Worm (Caenorhabditis elegans) whole organism, mixed stage, embryonic: ENCODE measurements around the gene srd-46.

Experiments
- M03D4.4 ChIP-seq: sonication (generic microtip); optimal IDR thresholded peaks from 2 replicates; lab custom pipeline; 2017; ENCODE audit warnings: mild to moderate bottlenecking, missing genetic modification characterization, missing compliant biosample characterization
- bed-3 ChIP-seq: fragments of 200-800 bp; sonication (Bioruptor generic); optimal IDR thresholded peaks from 3 replicates; lab custom pipeline; 2018; ENCODE audit warnings: mild to moderate bottlenecking, missing genetic modification characterization, moderate library complexity, missing compliant biosample characterization
- blmp-1 ChIP-seq: fragments of 150-350 bp; optimal IDR thresholded peaks from 2 replicates; lab custom pipeline; 2014; ENCODE audit warnings: missing biosample characterization, missing genetic modification characterization
- ceh-39 ChIP-seq: fragments of 150-350 bp; optimal IDR thresholded peaks from 2 replicates; lab custom pipeline; 2014; ENCODE audit warnings: missing biosample characterization, missing genetic modification characterization
- ceh-43 ChIP-seq: fragments of 200-800 bp; sonication (Bioruptor generic); optimal IDR thresholded peaks from 2 replicates; lab custom pipeline; 2018; ENCODE audit warnings: mild to moderate bottlenecking, missing genetic modification characterization, moderate library complexity, missing compliant biosample characterization
- ceh-83 ChIP-seq: fragments of 200-800 bp; sonication (Bioruptor generic); optimal IDR thresholded peaks from 2 replicates; lab custom pipeline; 2018; ENCODE audit warnings: mild to moderate bottlenecking, missing genetic modification characterization, missing compliant biosample characterization
- cnd-1 ChIP-seq: fragments of 200-800 bp; sonication (Bioruptor generic); optimal IDR thresholded peaks from 2 replicates; lab custom pipeline; 2018; ENCODE audit warnings: mild to moderate bottlenecking, missing genetic modification characterization, missing compliant biosample characterization
- drap-1 ChIP-seq: fragments of 200-800 bp; sonication (Bioruptor generic); optimal IDR thresholded peaks from 3 replicates; lab custom pipeline; 2018; ENCODE audit warnings: mild to moderate bottlenecking, missing genetic modification characterization, missing compliant biosample characterization
- elt-1 ChIP-seq: sonication (generic microtip); optimal IDR thresholded peaks from 2 replicates; lab custom pipeline; 2017; ENCODE audit warnings: missing genetic modification characterization, mild to moderate bottlenecking, missing compliant biosample characterization, antibody characterized with exemption, moderate library complexity, borderline replicate concordance; ENCODE audit not compliant: insufficient read depth
- elt-3 ChIP-seq: fragments of 150-350 bp; optimal IDR thresholded peaks from 2 replicates; lab custom pipeline; 2014; ENCODE audit warnings: missing biosample characterization, missing genetic modification characterization
- flh-1 ChIP-seq: fragments of 200-800 bp; sonication (Bioruptor generic); optimal IDR thresholded peaks from 2 replicates; lab custom pipeline; 2018; ENCODE audit warnings: mild to moderate bottlenecking, missing genetic modification characterization, moderate library complexity, missing compliant biosample characterization
- ham-2 ChIP-seq: fragments of 200-800 bp; sonication (Bioruptor generic); optimal IDR thresholded peaks from 2 replicates; lab custom pipeline; 2018; ENCODE audit warnings: mild to moderate bottlenecking, missing genetic modification characterization, missing compliant biosample characterization
- hlh-1 ChIP-seq: fragments of 150-350 bp; optimal IDR thresholded peaks from 2 replicates; lab custom pipeline; 2014; ENCODE audit warnings: missing biosample characterization, missing genetic modification reagents, missing genetic modification characterization
- lsy-2 ChIP-seq: fragments of 150-350 bp; optimal IDR thresholded peaks from 2 replicates; lab custom pipeline; 2014; ENCODE audit warnings: missing biosample characterization, missing genetic modification characterization
- mab-5 ChIP-seq: fragments of 150-350 bp; optimal IDR thresholded peaks from 2 replicates; lab custom pipeline; 2014; ENCODE audit warnings: missing biosample characterization, missing genetic modification characterization
- mls-2 ChIP-seq: sonication (generic microtip); optimal IDR thresholded peaks from 2 replicates; lab custom pipeline; 2016; ENCODE audit warnings: mild to moderate bottlenecking, missing genetic modification characterization, moderate library complexity, missing compliant biosample characterization
- nhr-12 ChIP-seq: fragments of 150-350 bp; optimal IDR thresholded peaks from 2 replicates; lab custom pipeline; 2014; ENCODE audit warnings: missing biosample characterization, missing genetic modification characterization
- nhr-2 ChIP-seq: fragments of 150-350 bp; optimal IDR thresholded peaks from 2 replicates; lab custom pipeline; 2014; ENCODE audit warnings: missing biosample characterization, missing genetic modification characterization
- nhr-237 ChIP-seq: fragments of 150-350 bp; optimal IDR thresholded peaks from 2 replicates; lab custom pipeline; 2014; ENCODE audit warnings: missing biosample characterization, missing genetic modification characterization
- nhr-28 ChIP-seq: fragments of 150-350 bp; optimal IDR thresholded peaks from 2 replicates; lab custom pipeline; 2014; ENCODE audit warnings: missing biosample characterization, missing genetic modification characterization
- nhr-76 ChIP-seq: sonication (generic microtip); optimal IDR thresholded peaks from 2 replicates; lab custom pipeline; 2017; ENCODE audit warnings: missing biosample characterization, missing genetic modification characterization
- pha-4 ChIP-seq: fragments of 150-350 bp; optimal IDR thresholded peaks from 2 replicates; lab custom pipeline; 2018; ENCODE audit warnings: missing biosample characterization, missing genetic modification reagents, missing genetic modification characterization
- sem-2 ChIP-seq: fragments of 200-800 bp; sonication (Bioruptor generic); optimal IDR thresholded peaks from 2 replicates; lab custom pipeline; 2018; ENCODE audit warnings: mild to moderate bottlenecking, missing genetic modification characterization, missing compliant biosample characterization
- snpc-4 ChIP-seq: fragments of 150-350 bp; optimal IDR thresholded peaks from 2 replicates; lab custom pipeline; 2014; ENCODE audit warnings: missing biosample characterization, missing genetic modification characterization
- sptf-1 ChIP-seq: sonication (generic microtip); optimal IDR thresholded peaks from 2 replicates; lab custom pipeline; 2017; ENCODE audit warnings: mild to moderate bottlenecking, missing genetic modification characterization, moderate library complexity, missing compliant biosample characterization
- tbx-8 ChIP-seq: fragments of 200-800 bp; sonication (Bioruptor generic); optimal IDR thresholded peaks from 2 replicates; lab custom pipeline; 2018; ENCODE audit warnings: mild to moderate bottlenecking, missing genetic modification characterization, moderate library complexity, missing compliant biosample characterization
- unc-120 ChIP-seq: sonication (generic microtip); optimal IDR thresholded peaks from 2 replicates; lab custom pipeline; 2017; ENCODE audit warnings: missing genetic modification characterization, missing compliant biosample characterization; ENCODE audit not compliant: poor library complexity, severe bottlenecking
- unc-39 ChIP-seq: fragments of 150-350 bp; optimal IDR thresholded peaks from 2 replicates; lab custom pipeline; 2014; ENCODE audit warnings: missing biosample characterization, missing genetic modification characterization
- unc-62 ChIP-seq: fragments of 150-350 bp; optimal IDR thresholded peaks from 2 replicates; lab custom pipeline; 2014; ENCODE audit warnings: missing biosample characterization, missing genetic modification reagents, missing genetic modification characterization
- zip-8 ChIP-seq: fragments of 150-350 bp; optimal IDR thresholded peaks from 2 replicates; lab custom pipeline; 2014; ENCODE audit warnings: missing biosample characterization, missing genetic modification characterization

The srd-46 gene

DNA sequence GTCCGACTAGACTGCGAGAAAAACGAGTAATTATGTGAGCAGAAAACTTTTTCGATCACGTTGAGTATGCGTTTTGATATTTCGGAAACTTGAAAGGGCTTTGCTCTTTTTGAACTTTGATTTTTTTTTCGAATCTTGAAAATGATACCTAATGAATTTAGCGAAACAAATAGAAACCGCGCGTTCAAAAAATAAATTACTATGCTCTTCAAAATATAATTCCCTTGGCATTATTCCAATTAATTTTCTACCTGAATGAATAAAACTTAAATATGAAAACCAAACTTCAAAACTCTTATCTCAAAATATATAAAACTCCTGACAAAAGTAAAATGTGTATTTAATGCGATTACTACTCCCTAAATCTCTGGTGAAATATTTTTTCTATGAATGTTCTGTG, 16.6 kb upstream of the srd-46 start, which contains the start of gene xtr-2:
xtr-2 (plus strand) TSS at position 301 of the 400 bp plus-strand sequence.
- TF ChIP-seq zip-8 (tag; lab: Kevin White, UChicago) (no peak), ham-2 (GFP tag; lab: Kevin White, UChicago) (no peak), M03D4.4 (no peak), unc-62 (GFP tag; lab: Kevin White, UChicago) (no peak), ceh-43 (no peak)

DNA sequence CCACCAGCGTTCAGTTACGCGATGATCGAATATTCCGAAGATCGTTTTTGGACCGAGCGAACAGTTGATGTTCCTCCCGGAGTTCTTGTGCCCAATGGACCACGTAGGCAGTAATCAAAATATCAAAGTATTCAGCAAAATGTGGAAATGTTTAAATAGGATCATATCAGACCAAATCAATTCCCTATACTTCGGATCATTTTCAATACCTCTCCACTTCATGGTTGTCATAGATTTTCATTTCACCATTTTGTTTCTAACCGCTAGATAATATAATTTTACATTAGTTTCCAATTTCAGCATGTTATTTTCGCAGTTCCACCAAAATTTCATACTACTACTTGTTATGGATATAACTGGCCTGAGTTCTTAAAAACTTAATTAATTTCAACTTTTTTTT, 14.3 kb upstream of the srd-46 start:
- TF ChIP-seq sptf-1 (tag; lab: Kevin White, UChicago) (no peak), elt-3 (tag; lab: Kevin White, UChicago) (no peak), sem-2 (GFP tag; lab: Kevin White, UChicago) (no peak), zip-8 (tag; lab: Kevin White, UChicago) (no peak), unc-62 (GFP tag; lab: Kevin White, UChicago) (no peak), blmp-1 (tag; lab: Kevin White, UChicago) (no peak), nhr-76 (no peak), nhr-2 (tag; lab: Kevin White, UChicago) (no peak), ceh-83 (GFP tag; lab: Kevin White, UChicago) (no peak), ham-2 (GFP tag; lab: Kevin White, UChicago) (no peak), tbx-8 (no peak)

DNA sequence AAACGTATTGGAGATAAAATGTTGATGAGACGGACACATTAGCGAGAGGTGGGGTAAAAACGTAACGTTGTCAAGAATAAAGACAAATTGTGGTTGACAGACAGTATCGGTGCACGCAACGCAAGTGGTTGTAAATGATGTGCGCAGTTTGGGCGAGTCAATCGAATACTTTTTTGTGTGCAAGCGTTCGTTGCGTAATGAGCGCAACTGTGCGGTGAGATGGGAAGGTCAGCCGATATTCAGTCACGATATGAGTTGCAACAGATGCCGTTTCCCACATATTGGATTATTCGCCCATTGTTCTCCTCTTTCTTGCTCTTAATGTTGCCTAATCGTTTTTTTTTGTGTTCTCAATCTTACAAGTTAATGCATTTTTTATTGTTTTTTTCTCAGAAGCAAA, 11.2 kb upstream of the srd-46 start, which contains the start of gene ceh-40:
ceh-40 (minus strand) TSS at position 41 of the 400 bp plus-strand sequence.
- TF ChIP-seq nhr-28 (tag; lab: Kevin White, UChicago) (no peak), nhr-2 (tag; lab: Kevin White, UChicago) (peak; percentile 74), zip-8 (tag; lab: Kevin White, UChicago) (peak; percentile 50), snpc-4 (no peak), flh-1 (no peak), bed-3 (no peak), unc-62 (GFP tag; lab: Kevin White, UChicago) (peak; percentile 51), elt-1 (tag; lab: Kevin White, UChicago) (no peak), ceh-39 (tag; lab: Kevin White, UChicago) (peak; percentile 63), pha-4 (tag; lab: Kevin White, UChicago) (no peak), nhr-12 (no peak), cnd-1 (peak; percentile 36), elt-3 (tag; lab: Kevin White, UChicago) (no peak), lsy-2 (no peak), unc-39 (tag; lab: Kevin White, UChicago) (no peak)

DNA sequence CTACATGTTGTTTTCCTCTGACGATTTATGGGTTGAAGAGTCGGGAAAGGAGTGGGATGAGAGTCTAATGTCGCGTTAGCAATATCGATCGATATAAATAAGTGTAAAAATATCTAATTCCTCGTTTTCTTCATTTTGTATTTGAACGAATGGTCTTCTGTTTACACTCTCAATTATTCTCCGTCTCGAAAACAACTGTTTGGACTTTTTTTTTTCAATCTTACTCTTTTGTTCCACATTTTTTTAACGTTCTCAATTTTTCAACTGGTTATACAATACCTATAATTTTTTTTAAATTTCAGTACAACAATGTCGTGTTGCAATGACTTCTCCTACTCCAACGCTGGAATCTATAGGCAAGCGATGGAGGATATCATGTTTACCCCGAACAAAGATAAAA, 10.5 kb upstream of the srd-46 start, which contains the start of gene F17A2.13:
F17A2.13 (plus strand) TSS at position 301 of the 400 bp plus-strand sequence.
- TF ChIP-seq hlh-1 (tag; lab: Kevin White, UChicago): no peak
- no peak for TF ChIP-seq drap-1 (GFP tag; lab: Kevin White, UChicago)
- no peak for TF ChIP-seq nhr-237 (tag; lab: Kevin White, UChicago)
- TF ChIP-seq nhr-76: no peak
- TF ChIP-seq blmp-1 (tag; lab: Kevin White, UChicago): no peak
- no peak for TF ChIP-seq tbx-8
- TF ChIP-seq M03D4.4: no peak
- no peak for TF ChIP-seq mls-2 (tag; lab: Kevin White, UChicago)
- TF ChIP-seq snpc-4: no peak
- TF ChIP-seq flh-1: no peak
- no peak for TF ChIP-seq nhr-2 (tag; lab: Kevin White, UChicago)
- no peak for TF ChIP-seq unc-120 (tag; lab: Kevin White, UChicago)
- no peak for TF ChIP-seq sem-2 (GFP tag; lab: Kevin White, UChicago)
- no peak for TF ChIP-seq mab-5
- TF ChIP-seq elt-3 (tag; lab: Kevin White, UChicago): no peak
- TF ChIP-seq cnd-1: no peak

DNA sequence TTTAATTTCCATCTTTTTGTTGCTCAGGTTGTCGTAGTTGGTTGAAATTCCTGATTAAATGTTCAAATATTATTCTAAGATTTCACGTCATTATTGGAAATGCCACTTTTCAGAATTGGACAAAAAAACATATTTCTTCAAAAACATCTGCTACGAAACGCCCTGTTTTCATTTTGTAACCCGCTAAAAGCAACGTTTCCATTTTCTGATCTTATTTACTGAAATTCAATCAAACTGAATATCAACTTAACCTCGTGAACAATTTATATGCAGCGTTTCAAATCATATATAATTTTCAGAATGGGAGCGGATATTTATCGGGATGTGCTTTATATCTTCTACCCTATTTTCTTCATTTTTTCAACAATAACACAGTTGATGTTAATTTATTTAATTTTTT, 8.5 kb upstream of the srd-46 start, which contains the start of gene srd-40:
srd-40 (plus strand) TSS at position 301 of the 400 bp plus-strand sequence.
- TF ChIP-seq ceh-43: no peak

DNA sequence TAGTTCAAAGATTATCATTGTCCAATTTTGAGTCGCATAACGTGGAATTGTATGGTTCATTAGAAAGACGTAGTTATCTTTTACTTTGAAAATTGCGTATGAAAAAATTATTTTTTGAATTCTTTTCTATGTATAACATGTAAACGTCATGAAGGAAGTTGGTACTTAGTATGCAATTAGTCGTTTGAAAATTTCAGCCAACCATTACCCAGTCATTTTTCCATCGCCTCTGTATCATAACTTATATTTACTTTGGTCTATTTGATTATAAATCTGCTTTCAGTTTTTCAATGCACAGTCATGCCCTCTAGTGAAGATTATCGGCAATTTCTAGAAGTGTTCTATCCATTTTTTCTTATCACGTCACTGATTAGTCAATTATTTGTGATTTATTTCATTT, 5.5 kb upstream of the srd-46 start, which contains the start of gene srd-41:
srd-41 (plus strand) TSS at position 301 of the 400 bp plus-strand sequence.
- TF ChIP-seq hlh-1 (tag; lab: Kevin White, UChicago) (no peak), elt-3 (tag; lab: Kevin White, UChicago) (no peak), nhr-76 (no peak)
